Worm (Caenorhabditis elegans) whole organism, L2 larva: ENCODE results near the gene W10G6.6.

ENCODE experiments used
- aly-2 ChIP-seq: fragments of 150-350 bp; optimal IDR thresholded peaks from 2 replicates; lab custom pipeline; 2014; ENCODE audit warnings: missing biosample characterization, missing genetic modification characterization
- ama-1 ChIP-seq: fragments of 150-350 bp; optimal IDR thresholded peaks from 2 replicates; lab custom pipeline; 2018; ENCODE audit warnings: inconsistent platforms
- blmp-1 ChIP-seq: sonication (generic microtip); optimal IDR thresholded peaks from 2 replicates; lab custom pipeline; 2017; ENCODE audit warnings: missing genetic modification characterization, mild to moderate bottlenecking, missing compliant biosample characterization, antibody characterized with exemption, moderate library complexity; ENCODE audit not compliant: insufficient read depth
- ceh-82 ChIP-seq: fragments of 150-350 bp; optimal IDR thresholded peaks from 2 replicates; lab custom pipeline; 2014; ENCODE audit warnings: missing biosample characterization, missing genetic modification characterization
- egl-27 ChIP-seq: sonication (generic microtip); optimal IDR thresholded peaks from 3 replicates; lab custom pipeline; 2017; ENCODE audit warnings: missing biosample characterization, missing genetic modification reagents, missing genetic modification characterization
- fos-1 ChIP-seq: fragments of 150-350 bp; optimal IDR thresholded peaks from 2 replicates; lab custom pipeline; 2014; ENCODE audit warnings: missing biosample characterization, missing genetic modification characterization
- nhr-11 ChIP-seq: fragments of 150-350 bp; optimal IDR thresholded peaks from 2 replicates; lab custom pipeline; 2014; ENCODE audit warnings: missing biosample characterization, missing genetic modification characterization
- nhr-237 ChIP-seq: fragments of 150-350 bp; optimal IDR thresholded peaks from 2 replicates; lab custom pipeline; 2014; ENCODE audit warnings: missing biosample characterization, missing genetic modification characterization
- nhr-77 ChIP-seq: fragments of 150-350 bp; optimal IDR thresholded peaks from 2 replicates; lab custom pipeline; 2014; ENCODE audit warnings: missing biosample characterization, missing genetic modification characterization
- sem-4 ChIP-seq: fragments of 150-350 bp; optimal IDR thresholded peaks from 2 replicates; lab custom pipeline; 2014; ENCODE audit warnings: missing biosample characterization, missing genetic modification reagents, missing genetic modification characterization
- snpc-4 ChIP-seq: fragments of 150-350 bp; optimal IDR thresholded peaks from 2 replicates; lab custom pipeline; 2014; ENCODE audit warnings: missing biosample characterization, missing genetic modification characterization
- unc-39 ChIP-seq: fragments of 150-350 bp; optimal IDR thresholded peaks from 2 replicates; lab custom pipeline; 2014; ENCODE audit warnings: missing biosample characterization, missing genetic modification characterization
- unc-62 ChIP-seq: fragments of 150-350 bp; optimal IDR thresholded peaks from 2 replicates; lab custom pipeline; 2014; ENCODE audit warnings: missing biosample characterization, missing genetic modification reagents, missing genetic modification characterization
- zag-1 ChIP-seq: fragments of 150-350 bp; optimal IDR thresholded peaks from 2 replicates; lab custom pipeline; 2014; ENCODE audit warnings: missing biosample characterization, missing genetic modification characterization

ce11 chrX:16243129-16243528 lies 7.5 kb downstream of the W10G6.6 start:
- no peak for TF ChIP-seq unc-39
- no peak for TF ChIP-seq blmp-1
- TF ChIP-seq unc-62 (GFP tag; lab: Kevin White, UChicago): no peak
- TF ChIP-seq nhr-237 (tag; lab: Kevin White, UChicago): no peak
- TF ChIP-seq zag-1 (tag; lab: Kevin White, UChicago): no peak
- TF ChIP-seq fos-1: no peak
- no peak for TF ChIP-seq snpc-4 (tag; lab: Kevin White, UChicago)
- TF ChIP-seq sem-4 (tag; lab: Kevin White, UChicago): no peak
- TF ChIP-seq aly-2: no peak
- TF ChIP-seq egl-27 (tag; lab: Kevin White, UChicago): no peak
- TF ChIP-seq ceh-82 (tag; lab: Kevin White, UChicago): no peak
- TF ChIP-seq nhr-11 (tag; lab: Kevin White, UChicago): no peak
- TF ChIP-seq ama-1: no peak
- no peak for TF ChIP-seq nhr-77 (tag; lab: Kevin White, UChicago)
